Fruit fly (Drosophila melanogaster): Measurements from ENCODE around the gene CstF50.

- TF ChIP-seq Dll (optimal IDR thresholded peaks at IDR 0.05) (peak; percentile 77), psq (optimal IDR thresholded peaks at IDR 0.05) (no peak), CG8478 (optimal IDR thresholded peaks at IDR 0.05) (no peak), usp (GFP tag; optimal IDR thresholded peaks at IDR 0.05) (no peak), pan (optimal IDR thresholded peaks at IDR 0.05) (no peak), EcR (GFP tag; optimal IDR thresholded peaks at IDR 0.05) (no peak)
Observed at dm6 chr3R:31777482-31778165, 40.9 kb upstream of the CstF50 start.
